Worm (Caenorhabditis elegans) whole organism, late embryonic: ENCODE results near the gene ell-1.

Experiments used
- ahr-1 ChIP-seq: sonication (generic microtip); optimal IDR thresholded peaks from 2 replicates; lab custom pipeline; 2016; ENCODE audit warnings: missing genetic modification characterization, missing compliant biosample characterization
- ama-1 ChIP-seq: fragments of 150-350 bp; optimal IDR thresholded peaks from 2 replicates; lab custom pipeline; 2014
- ceh-22 ChIP-seq: sonication (generic microtip); optimal IDR thresholded peaks from 2 replicates; lab custom pipeline; 2017; ENCODE audit warnings: missing biosample characterization, missing genetic modification characterization
- ceh-9 ChIP-seq: sonication (generic microtip); optimal IDR thresholded peaks from 2 replicates; lab custom pipeline; 2016; ENCODE audit warnings: mild to moderate bottlenecking, missing genetic modification characterization, inconsistent platforms, missing compliant biosample characterization
- elt-2 ChIP-seq: sonication (generic microtip); optimal IDR thresholded peaks from 2 replicates; lab custom pipeline; 2016; ENCODE audit warnings: missing genetic modification reagents, missing genetic modification characterization, missing compliant biosample characterization
- lin-11 ChIP-seq: fragments of 200-800 bp; sonication (Bioruptor generic); optimal IDR thresholded peaks from 2 replicates; lab custom pipeline; 2018; ENCODE audit warnings: mild to moderate bottlenecking, missing genetic modification characterization, missing compliant biosample characterization
- mec-3 ChIP-seq: sonication (generic microtip); optimal IDR thresholded peaks from 2 replicates; lab custom pipeline; 2016; ENCODE audit warnings: borderline replicate concordance, missing genetic modification characterization, missing compliant biosample characterization
- nfya-1 ChIP-seq: sonication (generic microtip); optimal IDR thresholded peaks from 2 replicates; lab custom pipeline; 2017; ENCODE audit warnings: missing genetic modification characterization, mild to moderate bottlenecking, missing compliant biosample characterization, antibody characterized with exemption, moderate library complexity
- pros-1 ChIP-seq: fragments of 150-350 bp; optimal IDR thresholded peaks from 2 replicates; lab custom pipeline; 2014; ENCODE audit warnings: missing biosample characterization, missing genetic modification reagents, missing genetic modification characterization
- unc-3 ChIP-seq, 2 experiments: fragments of 200-800 bp in 1 of 2; sonication (Bioruptor generic) in 1 of 2; sonication (generic microtip) in 1 of 2; conservative IDR thresholded peaks in 1 of 2; optimal IDR thresholded peaks in 1 of 2; 2 replicates each; pipeline versions ENCODE4 v1.3.6 to Lab custom; 2016 to 2022; ENCODE audit warnings: missing compliant biosample characterization in 2 of 2, missing genetic modification characterization in 2 of 2, missing genetic modification reagents in 1 of 2
- unc-55 ChIP-seq: sonication (generic microtip); optimal IDR thresholded peaks from 2 replicates; lab custom pipeline; 2017; ENCODE audit warnings: missing biosample characterization, missing genetic modification reagents, missing genetic modification characterization

ce11 chrIV:4395555-4395954 lies 1.3 kb downstream of the ell-1 start:
- TF ChIP-seq ceh-9 (no peak), lin-11 (tag; lab: Kevin White, UChicago) (no peak), mec-3 (tag; lab: Kevin White, UChicago) (no peak), pros-1 (tag; lab: Kevin White, UChicago) (no peak), unc-55 (GFP tag; lab: Kevin White, UChicago) (no peak), ceh-22 (tag; lab: Kevin White, UChicago) (no peak), ahr-1 (no peak), elt-2 (tag; lab: Kevin White, UChicago) (no peak), nfya-1 (tag; lab: Kevin White, UChicago) (no peak), unc-3 (GFP tag; conservative IDR thresholded peaks at IDR 0.05; lab: Robert Waterston, UW) (no peak), unc-3 (tag; optimal IDR thresholded peaks at IDR 0.05; lab: Kevin White, UChicago) (no peak), ama-1 (lab: Kevin White, UChicago) (no peak)
